Worm (Caenorhabditis elegans): ENCODE measurements around the gene vms-1.

DNA sequence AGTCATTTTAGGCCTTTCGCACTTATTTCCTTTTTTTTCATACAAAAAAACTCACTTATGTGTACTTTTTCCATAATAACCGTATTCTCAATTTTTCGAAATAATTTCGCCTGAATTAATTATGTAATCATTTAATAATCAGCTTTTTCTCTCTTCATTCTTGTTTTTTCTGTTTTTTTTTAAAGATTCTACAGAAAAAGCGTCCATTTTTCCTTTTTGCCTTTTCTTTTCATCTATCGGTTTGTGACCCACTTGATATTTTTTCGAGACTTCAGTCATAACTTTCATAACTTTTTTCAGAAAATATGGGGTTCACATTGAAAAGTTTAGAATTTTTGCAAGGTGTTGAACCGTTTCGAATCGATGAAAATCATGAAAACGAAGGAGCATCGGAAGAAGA is at the start of gene vms-1:
- no peak for TF ChIP-seq dao-5 (tag; optimal IDR thresholded peaks at IDR 0.05)
- no peak for TF ChIP-seq W03F9.2 (tag; optimal IDR thresholded peaks at IDR 0.05)
